Fruit fly (Drosophila melanogaster) whole organism, larva: ENCODE measurements around the gene CG43965.

Experiments used
- noc ChIP-seq: fragments of 200-800 bp; sonication (Bioruptor generic); optimal IDR thresholded peaks from 3 replicates; lab custom pipeline; 2019; ENCODE audit warnings: missing biosample characterization, mild to moderate bottlenecking, missing genetic modification characterization, moderate library complexity

Gene CG43965

DNA sequence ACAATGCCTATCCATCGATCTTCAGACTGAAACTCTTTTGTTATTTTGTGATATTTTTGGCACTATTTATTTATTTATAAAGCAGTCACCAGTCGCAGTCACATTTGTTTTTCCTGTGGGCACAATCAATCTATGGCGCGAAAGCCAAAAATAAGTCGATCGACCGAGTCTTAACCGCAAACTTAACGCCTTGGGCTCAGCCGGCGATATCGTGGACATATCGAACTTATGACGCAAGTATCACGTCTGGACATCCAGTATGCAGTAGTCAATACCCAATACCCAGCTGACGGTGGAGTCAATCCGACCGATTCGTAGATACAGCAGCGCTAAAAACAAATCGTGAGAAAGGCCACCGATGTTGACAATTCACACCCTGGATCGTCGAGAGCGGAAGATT is 34.9 kb downstream of the CG43965 start:
- TF ChIP-seq noc (tag; lab: Kevin White, UChicago): no peak

DNA sequence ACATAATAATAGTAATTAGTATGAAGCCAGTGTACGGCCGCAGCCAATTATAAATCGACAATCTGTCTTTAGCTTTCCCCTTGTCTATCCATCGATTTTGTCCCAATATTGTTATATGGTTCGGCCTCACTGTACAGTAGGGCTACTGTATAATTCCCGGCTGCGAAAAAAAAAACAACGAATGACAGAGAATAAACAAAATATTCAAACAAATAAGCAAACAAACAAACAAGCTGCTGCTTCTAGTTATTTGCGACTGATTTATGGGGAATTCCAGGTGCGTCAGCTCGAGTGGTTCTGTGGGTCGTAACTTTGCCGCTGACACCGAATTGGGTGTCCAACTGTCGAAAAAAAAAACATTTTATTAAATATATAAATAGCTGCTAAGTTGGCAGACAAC is 35.9 kb downstream of the CG43965 start:
- TF ChIP-seq noc (tag; lab: Kevin White, UChicago): no peak

DNA sequence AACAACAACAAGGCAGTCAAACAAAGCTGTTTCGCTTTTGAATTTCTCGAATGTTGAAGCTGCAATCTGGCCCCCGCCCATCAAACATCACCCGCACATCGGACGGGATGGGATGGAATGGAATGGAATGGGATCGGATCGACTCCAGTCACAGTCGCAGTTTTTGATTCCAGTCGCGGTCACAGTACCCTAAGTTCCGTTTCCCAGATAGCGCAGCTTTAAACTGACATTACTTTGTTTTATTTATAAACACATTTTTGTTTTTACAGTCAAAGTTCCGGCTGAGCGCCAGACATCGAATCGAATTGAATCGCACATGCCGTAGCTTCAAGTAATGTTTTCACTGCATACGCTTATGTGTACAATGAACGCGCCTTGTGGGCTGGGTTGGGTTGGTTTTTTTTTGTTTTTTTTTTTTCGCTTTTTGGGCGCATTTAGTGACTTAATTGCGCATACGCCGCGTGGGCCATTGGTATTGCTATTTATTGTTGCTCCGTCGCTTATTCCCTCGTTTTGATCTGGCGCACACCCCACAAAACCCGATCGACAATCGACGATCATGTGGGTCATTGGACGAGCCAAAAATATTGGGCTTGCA is 36.8 kb downstream of the CG43965 start:
- peak; percentile 1 for TF ChIP-seq noc (tag; lab: Kevin White, UChicago)

DNA sequence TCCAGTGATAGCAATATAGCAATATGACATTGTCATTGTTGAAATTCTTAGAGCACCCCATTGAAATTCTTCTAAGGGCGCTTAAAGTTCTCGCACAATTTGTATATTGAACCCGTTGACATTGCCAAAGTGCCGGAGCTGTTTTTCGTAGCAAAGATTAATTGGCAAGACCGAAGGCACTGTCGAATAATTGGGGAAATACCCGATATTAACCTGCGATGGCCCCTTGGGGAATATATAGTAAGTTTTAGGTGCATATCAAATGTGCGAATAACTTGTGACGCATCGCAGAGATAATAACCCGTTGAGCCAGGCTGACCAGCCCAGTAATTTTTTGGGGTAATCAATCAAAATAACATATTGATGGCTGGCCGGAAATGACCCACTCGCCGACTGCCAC is 38.9 kb downstream of the CG43965 start:
- no peak for TF ChIP-seq noc (tag; lab: Kevin White, UChicago)

DNA sequence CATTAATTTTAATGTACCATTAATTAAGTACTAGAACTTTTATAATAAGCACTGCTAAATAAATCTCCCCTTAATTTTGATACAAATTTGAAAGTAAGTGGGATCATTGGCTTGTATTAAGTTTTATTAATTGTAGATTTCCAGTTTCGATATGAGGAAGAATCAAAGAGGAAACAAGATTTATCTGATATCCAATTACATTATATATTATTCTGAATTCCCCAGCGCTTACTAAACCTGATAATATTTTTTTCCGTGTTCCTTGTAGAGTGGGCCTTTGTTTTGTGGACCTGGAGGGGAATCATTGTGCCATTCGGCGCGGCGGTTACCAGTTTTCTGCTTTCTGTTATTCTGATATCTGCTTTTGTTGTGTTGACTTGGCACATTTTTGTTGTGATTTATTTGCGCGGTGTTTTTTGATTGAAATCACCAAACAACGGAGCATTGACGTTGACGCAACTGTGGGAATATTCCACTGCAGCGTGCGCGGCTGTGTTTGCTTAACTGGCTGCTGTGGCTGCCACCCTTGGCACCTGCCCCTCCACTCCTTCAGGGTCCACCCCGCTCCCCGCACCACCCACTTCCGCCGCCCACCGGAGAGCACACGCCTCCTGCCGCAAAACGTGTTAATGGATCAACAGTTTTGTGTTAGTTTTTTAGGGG is 41.0 kb downstream of the CG43965 start:
- TF ChIP-seq noc (tag; lab: Kevin White, UChicago): no peak

DNA sequence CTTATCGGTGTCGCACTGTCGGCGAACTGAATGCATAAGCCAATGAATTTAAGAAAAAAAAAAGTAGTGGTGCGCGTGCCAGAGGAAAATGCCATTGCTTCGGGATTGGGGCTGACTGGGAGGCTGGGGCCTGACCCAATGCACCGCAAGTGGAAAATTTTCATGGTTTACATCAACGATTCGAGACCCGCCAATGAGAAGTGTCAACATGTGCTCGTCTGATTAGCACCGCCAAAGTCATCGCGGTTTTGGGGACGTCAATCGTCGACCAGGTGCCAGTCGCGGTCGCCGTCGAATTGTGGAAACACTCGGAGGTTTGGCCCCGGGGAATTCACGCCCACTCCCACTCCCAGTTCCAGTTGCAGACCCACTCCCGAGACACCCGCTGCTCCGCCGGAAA is 41.8 kb downstream of the CG43965 start:
- TF ChIP-seq noc (tag; lab: Kevin White, UChicago): no peak

DNA sequence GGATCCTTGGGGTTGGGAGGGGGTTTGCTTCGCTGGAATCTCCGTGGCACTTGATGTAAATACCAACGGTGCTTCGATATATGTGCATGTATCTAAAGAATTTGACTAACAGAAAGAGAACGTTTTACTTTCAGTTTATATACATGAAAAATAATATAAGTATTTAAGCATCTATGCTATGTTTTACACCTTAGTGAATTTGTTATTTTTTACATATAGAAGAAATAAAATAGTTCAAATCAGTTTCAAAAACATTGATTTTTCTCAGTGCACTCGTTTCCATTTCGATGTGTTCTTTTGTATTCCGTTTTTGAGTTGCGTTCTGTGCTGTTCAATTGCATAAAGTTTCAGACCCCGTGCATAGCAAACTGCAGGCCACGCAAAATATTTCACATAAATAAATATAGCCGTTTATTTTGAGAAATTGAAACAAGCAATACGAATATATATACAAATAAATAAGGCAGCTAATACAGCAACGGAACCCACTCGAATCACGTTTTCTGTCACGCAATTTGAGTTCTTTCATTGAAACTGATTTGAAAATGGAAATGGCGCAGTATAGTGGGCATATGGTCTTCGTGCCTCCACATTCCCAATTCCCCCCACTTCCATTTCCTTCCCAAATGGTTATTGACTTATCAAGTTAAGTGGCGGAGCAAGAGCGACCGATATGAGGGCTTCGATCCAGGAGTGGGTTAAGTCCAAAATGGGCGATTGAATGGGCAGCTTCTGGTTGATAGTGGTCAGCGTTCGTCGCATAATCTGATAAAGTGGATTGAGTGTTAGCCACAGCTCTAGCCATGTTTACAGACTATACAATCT is 42.8 kb downstream of the CG43965 start:
- no peak for TF ChIP-seq noc (tag; lab: Kevin White, UChicago)

DNA sequence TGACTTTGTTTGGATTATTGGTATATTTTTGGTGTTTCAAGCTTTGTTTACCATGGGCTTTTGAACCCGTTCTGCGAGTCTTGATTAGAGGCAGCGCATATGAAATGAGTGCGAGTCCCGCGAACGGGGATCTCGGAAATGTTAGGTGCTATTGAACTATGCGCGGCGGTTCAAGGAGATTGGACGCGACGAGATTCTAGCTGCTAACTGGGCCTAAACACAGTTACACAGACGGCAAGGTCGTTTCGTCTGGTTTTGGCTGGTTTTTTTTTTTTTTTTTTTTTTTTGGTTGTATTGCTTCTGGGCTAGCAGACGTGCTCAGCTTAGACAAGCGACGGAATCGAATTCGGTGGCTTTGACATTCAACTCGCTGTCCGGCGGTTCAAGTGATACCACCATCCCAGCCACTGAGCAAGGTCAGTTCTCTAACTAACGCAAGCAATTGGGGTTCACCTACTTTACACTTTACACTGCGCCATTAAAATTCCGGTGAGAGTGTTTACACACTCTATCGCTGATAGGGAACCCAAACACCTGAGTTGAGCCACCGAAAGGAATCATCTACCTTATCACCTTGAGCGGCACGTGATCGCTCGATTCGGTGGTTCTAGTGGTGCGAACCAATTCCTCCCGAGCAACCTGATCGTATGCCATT is 43.6 kb downstream of the CG43965 start:
- no peak for TF ChIP-seq noc (tag; lab: Kevin White, UChicago)

DNA sequence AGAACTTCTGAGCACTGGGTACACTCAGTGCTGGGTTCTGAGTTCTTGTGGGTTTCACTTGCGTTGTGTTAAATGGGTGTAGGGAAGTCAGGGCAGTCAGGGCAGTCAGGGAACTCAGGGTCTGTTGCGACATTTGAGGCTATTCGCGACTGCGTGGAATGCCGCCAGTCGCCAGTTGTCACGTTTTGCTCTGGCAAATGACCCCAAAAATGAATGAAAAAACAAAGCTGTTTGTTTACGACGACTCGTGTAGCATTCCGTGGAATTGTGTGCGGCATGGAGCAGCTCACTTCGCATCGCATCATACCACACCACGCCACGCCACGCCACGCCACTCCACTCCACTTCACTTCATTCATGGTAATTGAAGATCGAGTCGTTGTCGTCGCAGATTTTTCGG is 44.3 kb downstream of the CG43965 start:
- no peak for TF ChIP-seq noc (tag; lab: Kevin White, UChicago)

DNA sequence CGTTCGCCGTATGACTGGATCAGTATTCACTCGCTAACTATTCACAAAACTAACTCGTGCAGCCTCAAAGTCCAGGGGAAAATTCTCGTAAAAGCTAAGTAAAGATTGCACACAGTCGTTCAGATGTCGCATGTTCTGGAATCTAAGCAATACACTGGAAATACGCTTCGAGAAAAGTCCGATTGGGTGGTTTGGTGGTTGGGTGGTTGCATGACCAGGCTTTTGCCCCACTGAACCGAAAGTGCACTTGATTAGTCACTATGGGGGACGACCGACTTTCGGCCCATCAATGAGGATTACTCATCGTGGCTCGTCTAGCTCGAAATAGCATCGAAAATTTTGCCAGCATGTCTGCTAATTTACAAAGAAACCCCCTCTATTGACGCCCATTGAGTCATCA is 45.2 kb downstream of the CG43965 start:
- TF ChIP-seq noc (tag; lab: Kevin White, UChicago): no peak

DNA sequence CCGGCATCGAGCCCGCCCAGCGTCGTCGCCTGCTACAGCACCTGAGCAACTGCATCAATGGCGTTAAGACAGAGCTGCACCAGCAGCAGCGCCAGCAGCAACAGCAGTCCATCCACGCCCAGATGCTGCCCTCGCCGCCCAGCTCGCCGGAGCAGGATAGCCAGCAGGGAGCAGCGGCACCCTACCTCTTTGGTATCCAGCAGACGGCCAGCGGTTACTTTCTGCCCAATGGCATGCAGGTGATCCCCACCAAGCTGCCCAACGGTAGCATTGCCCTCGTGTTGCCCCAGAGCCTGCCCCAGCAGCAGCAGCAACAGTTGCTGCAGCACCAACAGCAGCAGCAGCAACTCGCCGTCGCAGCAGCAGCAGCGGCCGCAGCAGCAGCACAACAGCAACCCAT is 47.8 kb downstream of the CG43965 start:
- TF ChIP-seq noc (tag; lab: Kevin White, UChicago): no peak

DNA sequence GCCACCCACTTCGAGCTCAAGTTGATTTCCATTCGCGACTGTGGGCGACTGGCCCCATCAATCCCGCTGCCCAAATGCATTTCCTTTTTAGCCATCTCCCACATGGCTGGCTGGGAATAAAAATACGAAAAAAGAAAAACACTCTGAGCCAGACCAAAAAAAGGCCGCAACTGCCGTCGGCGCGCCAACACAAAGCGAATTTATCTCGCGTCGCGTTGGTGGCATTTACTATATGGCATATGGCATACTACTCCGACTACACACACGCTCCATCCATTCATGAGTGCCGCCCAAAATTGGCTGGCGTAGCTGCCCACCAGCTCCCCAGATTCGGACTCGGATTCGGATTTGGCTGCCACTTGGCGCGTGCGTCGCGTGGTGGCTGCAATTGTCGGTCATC is 49.1 kb downstream of the CG43965 start:
- no peak for TF ChIP-seq noc (tag; lab: Kevin White, UChicago)

DNA sequence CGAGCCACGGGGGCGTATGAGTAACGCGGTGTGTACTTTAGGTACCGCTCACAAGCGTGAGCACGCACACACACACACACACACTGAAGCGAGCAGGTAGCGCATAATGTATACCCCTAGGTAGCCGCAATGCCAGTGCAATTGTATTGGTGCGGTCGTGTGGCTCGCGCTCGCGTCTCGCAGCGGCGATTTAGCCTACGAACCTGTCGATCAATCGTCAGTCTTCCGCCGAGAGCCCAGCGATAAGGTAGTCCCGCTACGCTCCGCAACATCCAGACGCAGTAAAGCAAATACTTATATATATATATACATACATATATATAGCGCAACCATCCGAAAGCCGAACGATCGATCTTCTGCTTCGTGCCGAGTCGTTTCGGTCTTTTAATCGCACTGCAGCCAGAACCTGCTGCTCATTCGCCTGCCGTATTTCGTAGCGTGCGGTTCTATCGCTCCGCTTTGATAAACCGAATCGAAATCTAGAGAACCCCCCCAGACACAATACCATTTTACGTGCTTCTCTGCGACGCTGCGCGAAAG is 50.0 kb downstream of the CG43965 start, which contains the start of gene hry:
Gene hry, plus strand, starts transcription at position 215 of the 540 bp plus-strand sequence.
- TF ChIP-seq noc (tag; lab: Kevin White, UChicago): peak; percentile 79
